Fruit fly (Drosophila melanogaster) whole organism, embryonic: ENCODE results near the gene Pax.
A peak's percentile ranks its signal among the peaks of the same experiment; 100 is the strongest.

ENCODE experiments used
- Antp ChIP-seq: fragments of 200-800 bp; sonication (Bioruptor generic); optimal IDR thresholded peaks from 3 replicates; lab custom pipeline; 2016; ENCODE audit warnings: missing biosample characterization, missing genetic modification characterization
- B-H1 ChIP-seq: fragments of 200-800 bp; sonication (Bioruptor generic); IDR thresholded peaks from 3 replicates; pipeline ENCODE4 v1.3.6; 2022; ENCODE audit warnings: missing biosample characterization, missing genetic modification characterization
- C15 ChIP-seq: fragments of 200-800 bp; sonication (Bioruptor generic); IDR thresholded peaks from 3 replicates; pipeline ENCODE4 v1.3.6; 2022; ENCODE audit warnings: missing biosample characterization, missing genetic modification characterization
- CG10267 ChIP-seq: fragments of 200-800 bp; sonication (Bioruptor generic); optimal IDR thresholded peaks from 2 replicates; lab custom pipeline; 2018; ENCODE audit warnings: missing biosample characterization, mild to moderate bottlenecking, missing genetic modification characterization, moderate library complexity
- CG10321 ChIP-seq: fragments of 200-800 bp; sonication (Bioruptor generic); IDR thresholded peaks from 2 replicates; pipeline ENCODE4 v1.3.6; 2022; ENCODE audit warnings: missing biosample characterization, missing genetic modification characterization
- CG11560 ChIP-seq: fragments of 200-800 bp; sonication (Bioruptor generic); IDR thresholded peaks from 3 replicates; pipeline ENCODE4 v1.3.6; 2022; ENCODE audit warnings: missing biosample characterization, missing genetic modification characterization
- CG1233 ChIP-seq: fragments of 200-800 bp; sonication (Bioruptor generic); optimal IDR thresholded peaks from 4 replicates; lab custom pipeline; 2018; ENCODE audit warnings: missing biosample characterization, mild to moderate bottlenecking, missing genetic modification characterization
- CG14667 ChIP-seq: fragments of 200-800 bp; sonication (Bioruptor generic); IDR thresholded peaks from 2 replicates; pipeline ENCODE4 v1.3.6; 2022; ENCODE audit warnings: missing biosample characterization, missing genetic modification characterization
- CG14710 ChIP-seq: fragments of 200-800 bp; sonication (Bioruptor generic); optimal IDR thresholded peaks from 3 replicates; lab custom pipeline; 2019; ENCODE audit warnings: missing biosample characterization, mild to moderate bottlenecking, missing genetic modification characterization, moderate library complexity
- CG15479 ChIP-seq: fragments of 200-800 bp; sonication (Bioruptor generic); optimal IDR thresholded peaks from 3 replicates; lab custom pipeline; 2019; ENCODE audit warnings: missing biosample characterization, mild to moderate bottlenecking, missing genetic modification characterization, moderate library complexity
- CG1792 ChIP-seq: fragments of 200-800 bp; sonication (Bioruptor generic); optimal IDR thresholded peaks from 2 replicates; lab custom pipeline; 2016; ENCODE audit warnings: missing biosample characterization, missing genetic modification characterization
- CG18599 ChIP-seq: fragments of 200-800 bp; sonication (Bioruptor generic); optimal IDR thresholded peaks from 3 replicates; lab custom pipeline; 2017; ENCODE audit warnings: missing biosample characterization, missing genetic modification characterization, mild to moderate bottlenecking, moderate library complexity, missing genetic modification reagents
- CG2116 ChIP-seq: fragments of 200-800 bp; sonication (Bioruptor generic); optimal IDR thresholded peaks from 3 replicates; lab custom pipeline; 2018; ENCODE audit warnings: missing biosample characterization, mild to moderate bottlenecking, missing genetic modification characterization
- CG2129 ChIP-seq: fragments of 200-800 bp; sonication (Bioruptor generic); IDR thresholded peaks from 2 replicates; pipeline ENCODE4 v1.3.6; 2022; ENCODE audit warnings: missing biosample characterization, missing genetic modification characterization; ENCODE audit not compliant: partially characterized antibody
- CG3163 ChIP-seq: fragments of 200-800 bp; sonication (Bioruptor generic); optimal IDR thresholded peaks from 3 replicates; lab custom pipeline; 2016; ENCODE audit warnings: missing biosample characterization, missing genetic modification characterization
- CG32532 ChIP-seq: fragments of 200-800 bp; sonication (Bioruptor generic); IDR thresholded peaks from 2 replicates; pipeline ENCODE4 v1.3.6; 2022; ENCODE audit warnings: missing biosample characterization, missing genetic modification characterization
- CG4424 ChIP-seq: fragments of 200-800 bp; sonication (Bioruptor generic); optimal IDR thresholded peaks from 3 replicates; lab custom pipeline; 2016; ENCODE audit warnings: missing biosample characterization, missing genetic modification characterization
- CG5180 ChIP-seq: fragments of 200-800 bp; sonication (Bioruptor generic); optimal IDR thresholded peaks from 3 replicates; lab custom pipeline; 2017; ENCODE audit warnings: missing biosample characterization, missing genetic modification characterization, mild to moderate bottlenecking, moderate library complexity, missing genetic modification reagents
- CG6654 ChIP-seq: fragments of 200-800 bp; sonication (Bioruptor generic); optimal IDR thresholded peaks from 2 replicates; lab custom pipeline; 2017; ENCODE audit warnings: missing biosample characterization, mild to moderate bottlenecking, missing genetic modification characterization
- CG6813 ChIP-seq: fragments of 200-800 bp; sonication (Bioruptor generic); optimal IDR thresholded peaks from 2 replicates; lab custom pipeline; 2017; ENCODE audit warnings: missing biosample characterization, missing genetic modification characterization, mild to moderate bottlenecking, moderate library complexity, missing genetic modification reagents
- CG7745 ChIP-seq: fragments of 200-800 bp; sonication (Bioruptor generic); optimal IDR thresholded peaks from 2 replicates; lab custom pipeline; 2018; ENCODE audit warnings: missing biosample characterization, mild to moderate bottlenecking, missing genetic modification characterization, moderate library complexity
- CG7786 ChIP-seq: fragments of 200-800 bp; sonication (Bioruptor generic); optimal IDR thresholded peaks from 2 replicates; lab custom pipeline; 2016; ENCODE audit warnings: missing biosample characterization, missing genetic modification characterization
- CG7928 ChIP-seq: fragments of 200-800 bp; sonication (Bioruptor generic); optimal IDR thresholded peaks from 2 replicates; lab custom pipeline; 2017; ENCODE audit warnings: missing biosample characterization, mild to moderate bottlenecking, missing genetic modification characterization
- CG8089 ChIP-seq: fragments of 200-800 bp; sonication (Bioruptor generic); optimal IDR thresholded peaks from 3 replicates; lab custom pipeline; 2016; ENCODE audit warnings: missing biosample characterization, missing genetic modification characterization
- D19B ChIP-seq: fragments of 200-800 bp; sonication (Bioruptor generic); optimal IDR thresholded peaks from 2 replicates; lab custom pipeline; 2017; ENCODE audit warnings: missing biosample characterization, mild to moderate bottlenecking, missing genetic modification characterization
- Deaf1 ChIP-seq: fragments of 200-800 bp; optimal IDR thresholded peaks from 3 replicates; lab custom pipeline; 2019; ENCODE audit warnings: missing biosample characterization, mild to moderate bottlenecking, missing genetic modification characterization, moderate library complexity
- ERR ChIP-seq: fragments of 200-800 bp; sonication (Bioruptor generic); optimal IDR thresholded peaks from 2 replicates; lab custom pipeline; 2016; ENCODE audit warnings: missing biosample characterization, missing genetic modification characterization
- Ets65A ChIP-seq: fragments of 200-800 bp; sonication (Bioruptor generic); peaks from one replicate; lab custom pipeline; 2016; ENCODE audit warnings: missing biosample characterization, missing genetic modification characterization
- Jarid2 ChIP-seq: fragments of 200-800 bp; sonication (Bioruptor generic); optimal IDR thresholded peaks from 3 replicates; lab custom pipeline; 2017; ENCODE audit warnings: mild to moderate bottlenecking, missing biosample characterization, missing genetic modification reagents, missing genetic modification characterization
- Lpt ChIP-seq: fragments of >200 bp; optimal IDR thresholded peaks from 2 replicates; lab custom pipeline; 2018; ENCODE audit warnings: missing biosample characterization, missing genetic modification characterization
- Mes4 ChIP-seq: fragments of 200-800 bp; sonication (Bioruptor generic); optimal IDR thresholded peaks from 2 replicates; lab custom pipeline; 2016; ENCODE audit warnings: missing biosample characterization, missing genetic modification characterization
- Mrtf ChIP-seq: fragments of 200-800 bp; sonication (Bioruptor generic); IDR thresholded peaks from 3 replicates; pipeline ENCODE4 v1.3.6; 2022; ENCODE audit warnings: missing biosample characterization, missing genetic modification characterization
- Oaz ChIP-seq: fragments of 200-800 bp; sonication (Bioruptor generic); IDR thresholded peaks from 2 replicates; pipeline ENCODE4 v1.3.6; 2022; ENCODE audit warnings: missing biosample characterization, missing genetic modification characterization
- Sox100B ChIP-seq: fragments of 200-800 bp; sonication (Bioruptor generic); optimal IDR thresholded peaks from 3 replicates; lab custom pipeline; 2018; ENCODE audit warnings: missing biosample characterization, mild to moderate bottlenecking, missing genetic modification characterization
- bcd ChIP-seq: fragments of 200-800 bp; sonication (Bioruptor generic); optimal IDR thresholded peaks from 2 replicates; lab custom pipeline; 2017; ENCODE audit warnings: missing biosample characterization, mild to moderate bottlenecking, missing genetic modification characterization
- bigmax ChIP-seq: fragments of 200-800 bp; sonication (Bioruptor generic); optimal IDR thresholded peaks from 2 replicates; lab custom pipeline; 2018; ENCODE audit warnings: missing biosample characterization, mild to moderate bottlenecking, missing genetic modification characterization
- btn ChIP-seq: fragments of 200-800 bp; sonication (Bioruptor generic); optimal IDR thresholded peaks from 2 replicates; lab custom pipeline; 2016; ENCODE audit warnings: missing biosample characterization, missing genetic modification characterization
- cato ChIP-seq: fragments of 200-800 bp; sonication (Bioruptor generic); optimal IDR thresholded peaks from 2 replicates; lab custom pipeline; 2016; ENCODE audit warnings: missing biosample characterization, missing genetic modification characterization, borderline replicate concordance
- corto ChIP-seq: fragments of 200-800 bp; sonication (Bioruptor generic); optimal IDR thresholded peaks from 2 replicates; lab custom pipeline; 2016; ENCODE audit warnings: missing biosample characterization, mild to moderate bottlenecking, missing genetic modification characterization, moderate library complexity
- crol ChIP-seq: fragments of 200-800 bp; sonication (Bioruptor generic); IDR thresholded peaks from 2 replicates; pipeline ENCODE4 v1.3.6; 2022; ENCODE audit warnings: missing biosample characterization, missing genetic modification characterization
- cwo ChIP-seq: fragments of 200-800 bp; sonication (Bioruptor generic); optimal IDR thresholded peaks from 3 replicates; lab custom pipeline; 2017; ENCODE audit warnings: missing biosample characterization, missing genetic modification characterization, mild to moderate bottlenecking, moderate library complexity, missing genetic modification reagents
- danr ChIP-seq: fragments of 200-800 bp; sonication (Bioruptor generic); IDR thresholded peaks from 2 replicates; pipeline ENCODE4 v1.3.6; 2022; ENCODE audit warnings: missing biosample characterization, missing genetic modification characterization
- dmrt11E ChIP-seq: fragments of 200-800 bp; sonication (Bioruptor generic); optimal IDR thresholded peaks from 3 replicates; lab custom pipeline; 2018; ENCODE audit warnings: missing biosample characterization, mild to moderate bottlenecking, missing genetic modification characterization, moderate library complexity
- fd96Cb ChIP-seq: fragments of 200-800 bp; sonication (Bioruptor generic); optimal IDR thresholded peaks from 2 replicates; lab custom pipeline; 2018; ENCODE audit warnings: missing biosample characterization, mild to moderate bottlenecking, missing genetic modification characterization, moderate library complexity
- gt ChIP-seq: fragments of 200-800 bp; sonication (Bioruptor generic); IDR thresholded peaks from 2 replicates; pipeline ENCODE4 v1.3.6; 2022; ENCODE audit warnings: missing biosample characterization, missing genetic modification characterization
- knrl ChIP-seq: fragments of 200-800 bp; sonication (Bioruptor generic); IDR thresholded peaks from 3 replicates; pipeline ENCODE4 v1.3.6; 2022; ENCODE audit warnings: missing biosample characterization, missing genetic modification characterization; ENCODE audit not compliant: partially characterized antibody
- lola ChIP-seq, 3 experiments: fragments of >200 bp in 2 of 3; fragments of 200-800 bp in 1 of 3; sonication (Bioruptor generic) in 1 of 3; optimal IDR thresholded peaks; 2 replicates each; lab custom pipeline; 2017 to 2019; ENCODE audit warnings: missing biosample characterization in 3 of 3, missing genetic modification characterization in 3 of 3, mild to moderate bottlenecking in 1 of 3, moderate library complexity in 1 of 3
- nom ChIP-seq: fragments of 200-800 bp; sonication (Bioruptor generic); optimal IDR thresholded peaks from 2 replicates; lab custom pipeline; 2017; ENCODE audit warnings: missing biosample characterization, missing genetic modification characterization, mild to moderate bottlenecking, moderate library complexity, missing genetic modification reagents
- vfl ChIP-seq: fragments of 200-800 bp; sonication (Bioruptor generic); optimal IDR thresholded peaks from 2 replicates; lab custom pipeline; 2016; ENCODE audit warnings: missing biosample characterization, missing genetic modification characterization

The Pax gene

dm6 chr2L:19423467-19424122 is 2.8 kb downstream of the Pax start, which contains the start of the genes Alp12 and CG13085 (continued):
- TF ChIP-seq CG1233 (GFP tag; lab: Kevin White, UChicago) (peak; percentile 98), Antp (GFP tag; lab: Kevin White, UChicago) (peak; percentile 90), danr (GFP tag; lab: Robert Waterston, UW) (peak; percentile 93), B-H1 (GFP tag; lab: Robert Waterston, UW) (peak; percentile 91), CG5180 (GFP tag; lab: Kevin White, UChicago) (peak; percentile 94), lola (GFP tag; optimal IDR thresholded peaks at IDR 0.05; lab: Kevin White, UChicago) (peak in 2 of 3 experiments; percentile 49 to 97), C15 (GFP tag; lab: Robert Waterston, UW) (peak; percentile 71; the same call in 2 of the 3 replicates), CG10267 (tag; lab: Kevin White, UChicago) (peak; percentile 95), Jarid2 (GFP tag; lab: Kevin White, UChicago) (peak; percentile 86), btn (peak; percentile 83), vfl (peak; percentile 92), CG7928 (GFP tag; lab: Kevin White, UChicago) (peak; percentile 79), fd96Cb (tag; lab: Kevin White, UChicago) (peak; percentile 97), CG6654 (GFP tag; lab: Kevin White, UChicago) (peak; percentile 91), CG2129 (GFP tag; lab: Robert Waterston, UW) (no peak), Deaf1 (tag; lab: Kevin White, UChicago) (peak; percentile 89), knrl (GFP tag; lab: Robert Waterston, UW) (no peak), CG8089 (GFP tag; lab: Kevin White, UChicago) (peak; percentile 84), CG7745 (peak; percentile 59), Mes4 (peak; percentile 88), ERR (peak; percentile 84), Oaz (peak; percentile 93), CG18599 (GFP tag; lab: Kevin White, UChicago) (peak; percentile 99), dmrt11E (tag; lab: Kevin White, UChicago) (peak; percentile 94), CG6813 (GFP tag; lab: Kevin White, UChicago) (peak; percentile 97), Sox100B (GFP tag; lab: Kevin White, UChicago) (peak; percentile 100), CG1792 (GFP tag; lab: Kevin White, UChicago) (peak; percentile 86), gt (GFP tag; lab: Robert Waterston, UW) (peak; percentile 90), CG7786 (GFP tag; lab: Kevin White, UChicago) (peak; percentile 92), cwo (GFP tag; lab: Kevin White, UChicago) (peak; percentile 97), nom (GFP tag; lab: Kevin White, UChicago) (peak; percentile 83), crol (GFP tag; lab: Robert Waterston, UW) (peak; percentile 76), Ets65A (peak; percentile 98), CG14667 (GFP tag; lab: Robert Waterston, UW) (peak; percentile 93), CG32532 (GFP tag; lab: Robert Waterston, UW) (peak; percentile 96), bcd (GFP tag; lab: Kevin White, UChicago) (peak; percentile 98), Mrtf (GFP tag; lab: Robert Waterston, UW) (peak; percentile 94), D19B (peak; percentile 93), CG15479 (GFP tag; lab: Kevin White, UChicago) (no peak), cato (GFP tag; lab: Kevin White, UChicago) (peak; percentile 94), CG4424 (GFP tag; lab: Kevin White, UChicago) (peak; percentile 98), CG2116 (GFP tag; lab: Kevin White, UChicago) (peak; percentile 88), CG14710 (tag; lab: Kevin White, UChicago) (peak; percentile 97), Lpt (no peak), CG11560 (tag; lab: Robert Waterston, UW) (peak; percentile 90), CG10321 (GFP tag; lab: Robert Waterston, UW) (peak; percentile 78; the same call in 1 of the 2 replicates), CG3163 (GFP tag; lab: Kevin White, UChicago) (peak; percentile 81), corto (GFP tag; lab: Kevin White, UChicago) (peak; percentile 87), bigmax (no peak)
